Worm (Caenorhabditis elegans) whole organism, L3 larva: ENCODE measurements around the gene F53A10.2.
A peak's percentile ranks its signal among the peaks of the same experiment; 100 is the strongest.

Source experiments
- R02D3.7 ChIP-seq: fragments of 150-350 bp; optimal IDR thresholded peaks from 2 replicates; lab custom pipeline; 2014; ENCODE audit warnings: missing biosample characterization, missing genetic modification characterization
- ZK546.5 ChIP-seq: sonication (generic microtip); optimal IDR thresholded peaks from 2 replicates; lab custom pipeline; 2017; ENCODE audit warnings: missing biosample characterization, missing genetic modification characterization
- ama-1 ChIP-seq: fragments of 150-350 bp; optimal IDR thresholded peaks from 2 replicates; lab custom pipeline; 2018
- ceh-16 ChIP-seq: sonication (generic microtip); optimal IDR thresholded peaks from 2 replicates; lab custom pipeline; 2017; ENCODE audit warnings: missing biosample characterization, missing genetic modification characterization
- ceh-28 ChIP-seq: fragments of 150-350 bp; optimal IDR thresholded peaks from 2 replicates; lab custom pipeline; 2014; ENCODE audit warnings: missing biosample characterization, missing genetic modification reagents, missing genetic modification characterization
- ceh-82 ChIP-seq: fragments of 150-350 bp; optimal IDR thresholded peaks from 2 replicates; lab custom pipeline; 2014; ENCODE audit warnings: missing biosample characterization, missing genetic modification characterization
- daf-12 ChIP-seq: fragments of 150-350 bp; optimal IDR thresholded peaks from 2 replicates; lab custom pipeline; 2014; ENCODE audit warnings: missing biosample characterization, missing genetic modification reagents, missing genetic modification characterization
- egl-27 ChIP-seq: sonication (generic microtip); optimal IDR thresholded peaks from 4 replicates; lab custom pipeline; 2017; ENCODE audit warnings: missing biosample characterization, missing genetic modification reagents, missing genetic modification characterization
- egl-5 ChIP-seq: fragments of 150-350 bp; optimal IDR thresholded peaks from 2 replicates; lab custom pipeline; 2017; ENCODE audit warnings: missing biosample characterization, missing genetic modification reagents, missing genetic modification characterization, inconsistent platforms
- elt-1 ChIP-seq: fragments of 150-350 bp; optimal IDR thresholded peaks from 2 replicates; lab custom pipeline; 2014; ENCODE audit warnings: missing biosample characterization, missing genetic modification characterization
- elt-2 ChIP-seq: sonication (generic microtip); optimal IDR thresholded peaks from 2 replicates; lab custom pipeline; 2016; ENCODE audit warnings: missing genetic modification reagents, mild to moderate bottlenecking, missing genetic modification characterization, missing compliant biosample characterization
- elt-3 ChIP-seq, 3 experiments: fragments of 150-350 bp in 1 of 3; sonication (generic microtip) in 2 of 3; optimal IDR thresholded peaks; 2 replicates in 2 of 3; 4 replicates in 1 of 3; lab custom pipeline; 2014 to 2017; ENCODE audit warnings: missing biosample characterization in 3 of 3, missing genetic modification characterization in 3 of 3
- eor-1 ChIP-seq, 2 experiments: fragments of 150-350 bp; optimal IDR thresholded peaks; 2 replicates each; lab custom pipeline; 2014 to 2018; ENCODE audit warnings: missing biosample characterization in 2 of 2, missing genetic modification characterization in 2 of 2
- fkh-10 ChIP-seq: sonication (generic microtip); optimal IDR thresholded peaks from 2 replicates; lab custom pipeline; 2017; ENCODE audit warnings: missing biosample characterization, missing genetic modification reagents, missing genetic modification characterization
- fkh-2 ChIP-seq: fragments of 150-350 bp; optimal IDR thresholded peaks from 2 replicates; lab custom pipeline; 2014; ENCODE audit warnings: missing biosample characterization, missing genetic modification reagents, missing genetic modification characterization
- fos-1 ChIP-seq: fragments of 150-350 bp; optimal IDR thresholded peaks from 2 replicates; lab custom pipeline; 2014; ENCODE audit warnings: missing biosample characterization, missing genetic modification characterization
- hmg-11 ChIP-seq: sonication (generic microtip); optimal IDR thresholded peaks from 2 replicates; lab custom pipeline; 2016; ENCODE audit warnings: missing genetic modification characterization, missing compliant biosample characterization
- jun-1 ChIP-seq: fragments of 150-350 bp; optimal IDR thresholded peaks from 2 replicates; lab custom pipeline; 2014; ENCODE audit warnings: missing biosample characterization, missing genetic modification reagents, missing genetic modification characterization
- lin-15B ChIP-seq: fragments of 150-350 bp; optimal IDR thresholded peaks from 2 replicates; lab custom pipeline; 2014; ENCODE audit warnings: missing biosample characterization, missing genetic modification characterization
- lin-39 ChIP-seq: fragments of 150-350 bp; optimal IDR thresholded peaks from 2 replicates; lab custom pipeline; 2018; ENCODE audit warnings: missing biosample characterization, missing genetic modification reagents, missing genetic modification characterization
- lsy-12 ChIP-seq: sonication (generic microtip); optimal IDR thresholded peaks from 2 replicates; lab custom pipeline; 2016; ENCODE audit warnings: mild to moderate bottlenecking, missing genetic modification characterization, missing compliant biosample characterization
- mdl-1 ChIP-seq: fragments of 150-350 bp; optimal IDR thresholded peaks from 2 replicates; lab custom pipeline; 2014; ENCODE audit warnings: missing biosample characterization, missing genetic modification characterization
- mml-1 ChIP-seq: fragments of 150-350 bp; sonication (generic microtip); optimal IDR thresholded peaks from 3 replicates; lab custom pipeline; 2014; ENCODE audit warnings: missing biosample characterization, missing genetic modification characterization
- nfya-1 ChIP-seq: sonication (generic microtip); optimal IDR thresholded peaks from 2 replicates; lab custom pipeline; 2017; ENCODE audit warnings: missing genetic modification characterization, mild to moderate bottlenecking, missing compliant biosample characterization, antibody characterized with exemption, moderate library complexity; ENCODE audit not compliant: insufficient read depth
- nhr-11 ChIP-seq: fragments of 150-350 bp; optimal IDR thresholded peaks from 2 replicates; lab custom pipeline; 2014; ENCODE audit warnings: missing biosample characterization, missing genetic modification characterization
- nhr-12 ChIP-seq: fragments of 150-350 bp; optimal IDR thresholded peaks from 2 replicates; lab custom pipeline; 2014; ENCODE audit warnings: missing biosample characterization, missing genetic modification characterization
- nhr-23 ChIP-seq: fragments of 150-350 bp; optimal IDR thresholded peaks from 2 replicates; lab custom pipeline; 2014; ENCODE audit warnings: missing biosample characterization, missing genetic modification reagents, missing genetic modification characterization
- nhr-237 ChIP-seq: fragments of 150-350 bp; optimal IDR thresholded peaks from 2 replicates; lab custom pipeline; 2014; ENCODE audit warnings: missing biosample characterization, missing genetic modification characterization
- nhr-25 ChIP-seq: sonication (generic microtip); optimal IDR thresholded peaks from 2 replicates; lab custom pipeline; 2017; ENCODE audit warnings: missing biosample characterization, missing genetic modification characterization
- nhr-28 ChIP-seq: fragments of 150-350 bp; optimal IDR thresholded peaks from 2 replicates; lab custom pipeline; 2014; ENCODE audit warnings: missing biosample characterization, missing genetic modification characterization
- nhr-43 ChIP-seq: sonication (generic microtip); optimal IDR thresholded peaks from 2 replicates; lab custom pipeline; 2016; ENCODE audit warnings: mild to moderate bottlenecking, missing genetic modification characterization, missing compliant biosample characterization; ENCODE audit not compliant: poor library complexity, severe bottlenecking
- nhr-67 ChIP-seq: fragments of 150-350 bp; optimal IDR thresholded peaks from 2 replicates; lab custom pipeline; 2014; ENCODE audit warnings: missing biosample characterization, missing genetic modification characterization
- nhr-76 ChIP-seq: fragments of 150-350 bp; sonication (generic microtip); optimal IDR thresholded peaks from 5 replicates; lab custom pipeline; 2014; ENCODE audit warnings: missing biosample characterization, missing genetic modification characterization
- nhr-77 ChIP-seq: fragments of 150-350 bp; optimal IDR thresholded peaks from 2 replicates; lab custom pipeline; 2014; ENCODE audit warnings: missing biosample characterization, missing genetic modification characterization
- pha-4 ChIP-seq: fragments of 150-350 bp; optimal IDR thresholded peaks from 2 replicates; lab custom pipeline; 2014; ENCODE audit warnings: missing biosample characterization, missing genetic modification reagents, missing genetic modification characterization
- pqm-1 ChIP-seq: fragments of 150-350 bp; optimal IDR thresholded peaks from 2 replicates; lab custom pipeline; 2017; ENCODE audit warnings: missing biosample characterization, missing genetic modification characterization, inconsistent platforms
- skn-1 ChIP-seq: fragments of 150-350 bp; optimal IDR thresholded peaks from 2 replicates; lab custom pipeline; 2014; ENCODE audit warnings: missing biosample characterization, missing genetic modification characterization
- snpc-4 ChIP-seq: fragments of 150-350 bp; optimal IDR thresholded peaks from 2 replicates; lab custom pipeline; 2014; ENCODE audit warnings: missing biosample characterization, missing genetic modification characterization
- tbx-2 ChIP-seq: sonication (generic microtip); optimal IDR thresholded peaks from 2 replicates; lab custom pipeline; 2016; ENCODE audit warnings: mild to moderate bottlenecking, missing genetic modification characterization, missing compliant biosample characterization
- unc-39 ChIP-seq: sonication (generic microtip); optimal IDR thresholded peaks from 4 replicates; lab custom pipeline; 2017; ENCODE audit warnings: missing biosample characterization, missing genetic modification characterization
- unc-62 ChIP-seq: fragments of 150-350 bp; sonication (generic microtip); optimal IDR thresholded peaks from 4 replicates; lab custom pipeline; 2014; ENCODE audit warnings: missing biosample characterization, missing genetic modification reagents, missing genetic modification characterization
- zag-1 ChIP-seq: fragments of 150-350 bp; optimal IDR thresholded peaks from 2 replicates; lab custom pipeline; 2014; ENCODE audit warnings: missing biosample characterization, missing genetic modification characterization
- ztf-11 ChIP-seq: fragments of 150-350 bp; optimal IDR thresholded peaks from 2 replicates; lab custom pipeline; 2014; ENCODE audit warnings: missing biosample characterization, missing genetic modification characterization
- ztf-4 ChIP-seq: fragments of 150-350 bp; optimal IDR thresholded peaks from 2 replicates; lab custom pipeline; 2014; ENCODE audit warnings: missing biosample characterization, missing genetic modification characterization

F53A10.2 gene

DNA sequence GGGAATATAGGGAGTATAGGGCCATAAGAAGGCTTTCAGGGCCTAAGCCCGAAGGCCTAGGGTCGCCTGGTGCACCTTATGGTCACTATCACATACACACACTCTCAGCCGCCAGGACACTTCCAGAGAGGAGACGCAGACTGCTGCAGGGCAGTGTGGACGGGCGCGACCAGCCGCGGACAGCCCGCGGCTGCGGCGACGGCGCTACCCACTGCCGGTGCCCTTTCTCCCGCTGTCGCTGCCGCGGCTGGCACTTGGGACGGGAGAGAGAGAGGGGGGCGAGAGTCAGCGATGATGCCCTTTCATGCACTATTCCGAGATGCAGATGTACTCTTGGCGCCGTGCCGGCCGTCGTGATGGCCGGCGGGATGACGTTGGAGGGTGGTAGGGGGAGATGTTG is 40.7 kb downstream of the F53A10.2 start (continued):
- TF ChIP-seq nhr-76 (tag; lab: Kevin White, UChicago) (no peak), unc-62 (GFP tag; lab: Kevin White, UChicago) (peak; percentile 77), unc-39 (tag; lab: Kevin White, UChicago) (no peak), nhr-23 (tag; lab: Kevin White, UChicago) (peak; percentile 72), elt-3 (tag; optimal IDR thresholded peaks at IDR 0.05; lab: Kevin White, UChicago) (peak in 1 of 3 experiments; percentile 74), fkh-2 (tag; lab: Kevin White, UChicago) (no peak), elt-2 (tag; lab: Kevin White, UChicago) (peak; percentile 11), nfya-1 (tag; lab: Kevin White, UChicago) (peak; percentile 78), tbx-2 (tag; lab: Kevin White, UChicago) (peak; percentile 52), mdl-1 (tag; lab: Kevin White, UChicago) (peak; percentile 16), lin-39 (peak; percentile 88), ceh-82 (tag; lab: Kevin White, UChicago) (peak; percentile 15), fkh-10 (no peak), nhr-77 (tag; lab: Kevin White, UChicago) (no peak), hmg-11 (tag; lab: Kevin White, UChicago) (peak; percentile 78), nhr-11 (tag; lab: Kevin White, UChicago) (peak; percentile 10), pha-4 (tag; lab: Kevin White, UChicago) (peak; percentile 40), lin-15B (tag; lab: Kevin White, UChicago) (peak; percentile 18), ztf-4 (no peak), daf-12 (tag; lab: Kevin White, UChicago) (peak; percentile 73), nhr-237 (no peak), nhr-67 (no peak)

DNA sequence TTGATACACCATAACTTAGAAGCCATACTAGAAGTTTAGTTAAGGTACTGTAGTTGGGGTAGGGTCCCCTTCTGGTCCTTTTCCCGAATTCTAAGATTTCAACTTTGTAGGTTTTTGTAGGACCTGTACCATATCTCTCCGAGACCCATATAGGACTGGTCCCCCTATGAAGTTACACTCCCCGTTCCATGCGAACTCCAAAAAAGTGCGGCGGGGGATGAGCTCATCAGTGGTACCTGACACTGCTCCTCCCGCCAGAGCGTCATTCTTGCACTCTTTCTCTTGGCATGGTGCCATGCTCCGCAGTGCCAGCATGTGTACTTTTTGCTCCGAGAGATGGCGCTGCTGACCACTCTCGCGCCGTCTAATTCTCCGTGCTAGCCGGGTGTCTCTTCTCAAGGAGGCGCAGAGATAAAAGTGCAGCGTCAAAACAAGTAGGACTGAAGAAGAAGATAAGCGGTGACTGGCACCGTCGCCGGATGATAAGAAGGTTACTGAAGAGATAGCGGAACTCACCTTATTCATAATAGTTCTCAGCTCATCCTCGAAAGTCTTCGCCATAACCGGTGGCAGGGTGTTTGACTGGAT is 42.4 kb downstream of the F53A10.2 start:
- TF ChIP-seq mdl-1 (tag; lab: Kevin White, UChicago) = peak; percentile 21
- TF ChIP-seq nhr-237 = no peak
- TF ChIP-seq egl-5 (tag; lab: Kevin White, UChicago) = no peak
- no peak for TF ChIP-seq elt-1 (tag; lab: Kevin White, UChicago)
- no peak for TF ChIP-seq nhr-67
- peak; percentile 74 for TF ChIP-seq nfya-1 (tag; lab: Kevin White, UChicago)
- TF ChIP-seq ceh-82 (tag; lab: Kevin White, UChicago) = no peak
- TF ChIP-seq hmg-11 (tag; lab: Kevin White, UChicago) = no peak
- TF ChIP-seq skn-1 = peak; percentile 22
- TF ChIP-seq nhr-23 (tag; lab: Kevin White, UChicago) = peak; percentile 18
- TF ChIP-seq ama-1 (lab: Kevin White, UChicago) = peak; percentile 10
- TF ChIP-seq lin-15B (tag; lab: Kevin White, UChicago) = no peak
- no peak for TF ChIP-seq ztf-4
- no peak for TF ChIP-seq fkh-10
- TF ChIP-seq snpc-4 (tag; lab: Kevin White, UChicago) = no peak
- TF ChIP-seq ceh-16 (tag; lab: Kevin White, UChicago) = no peak
- TF ChIP-seq nhr-12 (tag; lab: Kevin White, UChicago) = no peak
- no peak for TF ChIP-seq ZK546.5 (tag; lab: Kevin White, UChicago)
- TF ChIP-seq zag-1 = no peak
- no peak for TF ChIP-seq nhr-76 (tag; lab: Kevin White, UChicago)
- no peak for TF ChIP-seq unc-62 (GFP tag; lab: Kevin White, UChicago)
- TF ChIP-seq tbx-2 (tag; lab: Kevin White, UChicago) = peak; percentile 9
- no peak for TF ChIP-seq nhr-11 (tag; lab: Kevin White, UChicago)
- TF ChIP-seq pha-4 (tag; lab: Kevin White, UChicago) = peak; percentile 65
- peak; percentile 68 for TF ChIP-seq fos-1 (tag; lab: Kevin White, UChicago)
- no peak for TF ChIP-seq nhr-28 (tag; lab: Kevin White, UChicago)
- peak; percentile 41 for TF ChIP-seq elt-2 (tag; lab: Kevin White, UChicago)
- TF ChIP-seq unc-39 (tag; lab: Kevin White, UChicago) = no peak
- TF ChIP-seq jun-1 = no peak
- TF ChIP-seq nhr-77 (tag; lab: Kevin White, UChicago) = no peak
- no peak for TF ChIP-seq egl-27
- TF ChIP-seq daf-12 (tag; lab: Kevin White, UChicago) = no peak
- no peak for TF ChIP-seq fkh-2 (tag; lab: Kevin White, UChicago)
- TF ChIP-seq ztf-11 = no peak
- TF ChIP-seq nhr-25 (tag; lab: Kevin White, UChicago) = no peak
- TF ChIP-seq ceh-28 (tag; lab: Kevin White, UChicago) = peak; percentile 40
- TF ChIP-seq lin-39 = peak; percentile 39
- peak; percentile 0 for TF ChIP-seq pqm-1 (tag; lab: Kevin White, UChicago)
- no peak for TF ChIP-seq mml-1 (tag; lab: Kevin White, UChicago)
- TF ChIP-seq lsy-12 = peak; percentile 43
- TF ChIP-seq R02D3.7 (tag; lab: Kevin White, UChicago) = no peak
- no peak for TF ChIP-seq eor-1 (tag; optimal IDR thresholded peaks at IDR 0.05; lab: Kevin White, UChicago)
- peak; percentile 65 for TF ChIP-seq nhr-43
- peak in 1 of 3 experiments; percentile 80 for TF ChIP-seq elt-3 (tag; optimal IDR thresholded peaks at IDR 0.05; lab: Kevin White, UChicago)
- TF ChIP-seq, all 47 proteins: peak for 15
